Fruit fly (Drosophila melanogaster) whole organism, prepupa: ENCODE results near the gene Argl.

Source experiments
- Blimp-1 ChIP-seq: fragments of 200-800 bp; sonication (Bioruptor generic); optimal IDR thresholded peaks from 3 replicates; lab custom pipeline; 2017; ENCODE audit warnings: missing biosample characterization, missing genetic modification characterization, mild to moderate bottlenecking, moderate library complexity, missing genetic modification reagents
- CG10631 ChIP-seq: fragments of 200-800 bp; sonication (Bioruptor generic); optimal IDR thresholded peaks from 2 replicates; lab custom pipeline; 2016; ENCODE audit warnings: missing biosample characterization, missing genetic modification characterization
- CG11294 ChIP-seq: fragments of 200-800 bp; sonication (Bioruptor generic); IDR thresholded peaks from 2 replicates; pipeline ENCODE4 v1.3.6; 2022; ENCODE audit warnings: missing biosample characterization, missing genetic modification characterization
- CG11762 ChIP-seq: fragments of 200-800 bp; sonication (Bioruptor generic); optimal IDR thresholded peaks from 3 replicates; lab custom pipeline; 2016; ENCODE audit warnings: missing biosample characterization, missing genetic modification characterization; ENCODE audit not compliant: insufficient read depth
- CG11902 ChIP-seq: fragments of 200-800 bp; sonication (Bioruptor generic); optimal IDR thresholded peaks from 3 replicates; lab custom pipeline; 2016; ENCODE audit warnings: missing biosample characterization, missing genetic modification characterization
- CG15336 ChIP-seq: fragments of 200-800 bp; sonication (Bioruptor generic); IDR thresholded peaks from 2 replicates; pipeline ENCODE4 v1.3.6; 2022; ENCODE audit warnings: missing biosample characterization, missing genetic modification characterization
- CG16779 ChIP-seq: fragments of 200-800 bp; sonication (Bioruptor generic); optimal IDR thresholded peaks from 3 replicates; lab custom pipeline; 2017; ENCODE audit warnings: missing biosample characterization, mild to moderate bottlenecking, missing genetic modification characterization
- CG32006 ChIP-seq: fragments of 200-800 bp; sonication (Bioruptor generic); optimal IDR thresholded peaks from 3 replicates; lab custom pipeline; 2017; ENCODE audit warnings: missing biosample characterization, mild to moderate bottlenecking, missing genetic modification characterization
- CG34406 ChIP-seq: fragments of 200-800 bp; sonication (Bioruptor generic); optimal IDR thresholded peaks from 3 replicates; lab custom pipeline; 2016; ENCODE audit warnings: missing biosample characterization, missing genetic modification characterization
- CG3919 ChIP-seq: fragments of 200-800 bp; sonication (Bioruptor generic); optimal IDR thresholded peaks from 3 replicates; lab custom pipeline; 2016; ENCODE audit warnings: missing biosample characterization, missing genetic modification characterization
- CG4318 ChIP-seq: fragments of 200-800 bp; sonication (Bioruptor generic); optimal IDR thresholded peaks from 3 replicates; lab custom pipeline; 2017; ENCODE audit warnings: missing biosample characterization, mild to moderate bottlenecking, missing genetic modification characterization
- CG6163 ChIP-seq: fragments of 200-800 bp; sonication (Bioruptor generic); IDR thresholded peaks from 3 replicates; pipeline ENCODE4 v1.3.6; 2022; ENCODE audit warnings: missing biosample characterization, missing genetic modification characterization
- CG6276 ChIP-seq: fragments of 200-800 bp; sonication (Bioruptor generic); optimal IDR thresholded peaks from 2 replicates; lab custom pipeline; 2017; ENCODE audit warnings: missing biosample characterization, mild to moderate bottlenecking, missing genetic modification characterization
- CG6792 ChIP-seq: fragments of 200-800 bp; sonication (Bioruptor generic); optimal IDR thresholded peaks from 3 replicates; lab custom pipeline; 2016; ENCODE audit warnings: missing biosample characterization, missing genetic modification characterization
- CG6854 ChIP-seq: fragments of 200-800 bp; sonication (Bioruptor generic); optimal IDR thresholded peaks from 2 replicates; lab custom pipeline; 2017; ENCODE audit warnings: missing biosample characterization, mild to moderate bottlenecking, missing genetic modification characterization
- CG7368 ChIP-seq: fragments of 200-800 bp; sonication (Bioruptor generic); optimal IDR thresholded peaks from 3 replicates; lab custom pipeline; 2016; ENCODE audit warnings: missing biosample characterization, missing genetic modification characterization
- CG8119 ChIP-seq: fragments of 200-800 bp; sonication (Bioruptor generic); IDR thresholded peaks from 3 replicates; pipeline ENCODE4 v1.3.6; 2022; ENCODE audit warnings: missing biosample characterization, missing genetic modification characterization
- CG8319 ChIP-seq: fragments of 200-800 bp; sonication (Bioruptor generic); optimal IDR thresholded peaks from 3 replicates; lab custom pipeline; 2016; ENCODE audit warnings: missing biosample characterization, missing genetic modification characterization
- CG9139 ChIP-seq: fragments of 200-800 bp; sonication (Bioruptor generic); optimal IDR thresholded peaks from 3 replicates; lab custom pipeline; 2017; ENCODE audit warnings: missing biosample characterization, mild to moderate bottlenecking, missing genetic modification characterization
- Eip78C ChIP-seq: fragments of 200-800 bp; sonication (Bioruptor generic); peaks from one replicate; lab custom pipeline; 2016; ENCODE audit warnings: missing biosample characterization, missing genetic modification characterization
- Ets21C ChIP-seq: fragments of 200-800 bp; sonication (Bioruptor generic); optimal IDR thresholded peaks from 3 replicates; lab custom pipeline; 2016; ENCODE audit warnings: missing biosample characterization, missing genetic modification characterization
- Ets96B ChIP-seq: fragments of 200-800 bp; optimal IDR thresholded peaks from 2 replicates; lab custom pipeline; 2019; ENCODE audit warnings: missing biosample characterization, mild to moderate bottlenecking, missing genetic modification characterization, moderate library complexity
- Hr39 ChIP-seq: fragments of 200-800 bp; sonication (Bioruptor generic); optimal IDR thresholded peaks from 2 replicates; lab custom pipeline; 2016; ENCODE audit warnings: missing biosample characterization, missing genetic modification characterization
- Hr4 ChIP-seq: fragments of 200-800 bp; sonication (Bioruptor generic); optimal IDR thresholded peaks from 3 replicates; lab custom pipeline; 2016; ENCODE audit warnings: missing biosample characterization, missing genetic modification characterization
- Met ChIP-seq: fragments of 200-800 bp; sonication (Bioruptor generic); optimal IDR thresholded peaks from 3 replicates; lab custom pipeline; 2016; ENCODE audit warnings: missing biosample characterization, missing genetic modification characterization
- OdsH ChIP-seq: fragments of 200-800 bp; sonication (Bioruptor generic); optimal IDR thresholded peaks from 3 replicates; lab custom pipeline; 2016; ENCODE audit warnings: missing biosample characterization, missing genetic modification characterization
- Smox ChIP-seq: fragments of 200-800 bp; sonication (Bioruptor generic); optimal IDR thresholded peaks from 3 replicates; lab custom pipeline; 2016; ENCODE audit warnings: missing biosample characterization, missing genetic modification characterization
- Sox14 ChIP-seq: fragments of 200-800 bp; sonication (Bioruptor generic); optimal IDR thresholded peaks from 3 replicates; lab custom pipeline; 2016; ENCODE audit warnings: missing biosample characterization, missing genetic modification characterization
- Sox15 ChIP-seq: fragments of 200-800 bp; sonication (Bioruptor generic); optimal IDR thresholded peaks from 3 replicates; lab custom pipeline; 2016; ENCODE audit warnings: missing biosample characterization, missing genetic modification characterization
- achi ChIP-seq: fragments of 200-800 bp; sonication (Bioruptor generic); optimal IDR thresholded peaks from 3 replicates; lab custom pipeline; 2016; ENCODE audit warnings: missing biosample characterization, missing genetic modification characterization
- acj6 ChIP-seq: fragments of 200-800 bp; sonication (Bioruptor generic); optimal IDR thresholded peaks from 3 replicates; lab custom pipeline; 2016; ENCODE audit warnings: missing biosample characterization, missing genetic modification characterization
- cyc ChIP-seq: fragments of 200-800 bp; sonication (Bioruptor generic); optimal IDR thresholded peaks from 3 replicates; lab custom pipeline; 2016; ENCODE audit warnings: missing biosample characterization, missing genetic modification characterization
- dac ChIP-seq: fragments of 200-800 bp; sonication (Bioruptor generic); optimal IDR thresholded peaks from 2 replicates; lab custom pipeline; 2017; ENCODE audit warnings: missing biosample characterization, mild to moderate bottlenecking, missing genetic modification characterization
- eg ChIP-seq: fragments of 200-800 bp; sonication (Bioruptor generic); IDR thresholded peaks from 3 replicates; pipeline ENCODE4 v1.3.6; 2022; ENCODE audit warnings: missing biosample characterization, missing genetic modification characterization
- esn ChIP-seq: fragments of 200-800 bp; sonication (Bioruptor generic); optimal IDR thresholded peaks from 2 replicates; lab custom pipeline; 2016; ENCODE audit warnings: missing biosample characterization, mild to moderate bottlenecking, missing genetic modification characterization, moderate library complexity
- fd59A ChIP-seq: fragments of 200-800 bp; sonication (Bioruptor generic); optimal IDR thresholded peaks from 2 replicates; lab custom pipeline; 2017; ENCODE audit warnings: missing biosample characterization, mild to moderate bottlenecking, missing genetic modification characterization, missing genetic modification reagents
- fd85E ChIP-seq: fragments of 200-800 bp; sonication (Bioruptor generic); optimal IDR thresholded peaks from 3 replicates; lab custom pipeline; 2016; ENCODE audit warnings: missing biosample characterization, missing genetic modification characterization
- fkh ChIP-seq: fragments of 200-800 bp; sonication (Bioruptor generic); optimal IDR thresholded peaks from 3 replicates; lab custom pipeline; 2017; ENCODE audit warnings: missing biosample characterization, mild to moderate bottlenecking, missing genetic modification characterization, moderate library complexity
- net ChIP-seq: fragments of 200-800 bp; sonication (Bioruptor generic); optimal IDR thresholded peaks from 3 replicates; lab custom pipeline; 2016; ENCODE audit warnings: missing biosample characterization, missing genetic modification characterization
- pdm3 ChIP-seq: fragments of 200-800 bp; sonication (Bioruptor generic); optimal IDR thresholded peaks from 3 replicates; lab custom pipeline; 2016; ENCODE audit warnings: missing biosample characterization, missing genetic modification characterization
- salr ChIP-seq, 2 experiments: fragments of 200-800 bp; sonication (Bioruptor generic); optimal IDR thresholded peaks; 3 replicates each; lab custom pipeline; 2016 to 2018; ENCODE audit warnings: missing biosample characterization in 2 of 2, missing genetic modification characterization in 2 of 2, mild to moderate bottlenecking in 1 of 2
- spab ChIP-seq: fragments of 200-800 bp; sonication (Bioruptor generic); optimal IDR thresholded peaks from 2 replicates; lab custom pipeline; 2017; ENCODE audit warnings: missing biosample characterization, mild to moderate bottlenecking, missing genetic modification characterization, missing genetic modification reagents
- svp ChIP-seq: fragments of 200-800 bp; sonication (Bioruptor generic); peaks from one replicate; lab custom pipeline; 2016; ENCODE audit warnings: missing biosample characterization, missing genetic modification characterization
- topi ChIP-seq: fragments of 200-800 bp; sonication (Bioruptor generic); optimal IDR thresholded peaks from 3 replicates; lab custom pipeline; 2016; ENCODE audit warnings: missing biosample characterization, missing genetic modification characterization
- vri ChIP-seq: fragments of 200-800 bp; sonication (Bioruptor generic); optimal IDR thresholded peaks from 3 replicates; lab custom pipeline; 2016; ENCODE audit warnings: missing biosample characterization, mild to moderate bottlenecking, missing genetic modification characterization

Argl gene

dm6 chr2L:8923405-8923804 lies 18.5 kb downstream of the Argl start (continued):
- peak; percentile 3 for TF ChIP-seq CG10631 (GFP tag; lab: Kevin White, UChicago)
- peak; percentile 37; the same call in 1 of the 3 replicates for TF ChIP-seq CG6163 (GFP tag; lab: Robert Waterston, UW)
- peak; percentile 9 for TF ChIP-seq topi (GFP tag; lab: Kevin White, UChicago)
- TF ChIP-seq Eip78C, result no peak
- peak; percentile 33 for TF ChIP-seq pdm3 (GFP tag; lab: Kevin White, UChicago)
- no peak for TF ChIP-seq CG16779 (tag; lab: Kevin White, UChicago)
- no peak for TF ChIP-seq CG9139 (GFP tag; lab: Kevin White, UChicago)

DNA sequence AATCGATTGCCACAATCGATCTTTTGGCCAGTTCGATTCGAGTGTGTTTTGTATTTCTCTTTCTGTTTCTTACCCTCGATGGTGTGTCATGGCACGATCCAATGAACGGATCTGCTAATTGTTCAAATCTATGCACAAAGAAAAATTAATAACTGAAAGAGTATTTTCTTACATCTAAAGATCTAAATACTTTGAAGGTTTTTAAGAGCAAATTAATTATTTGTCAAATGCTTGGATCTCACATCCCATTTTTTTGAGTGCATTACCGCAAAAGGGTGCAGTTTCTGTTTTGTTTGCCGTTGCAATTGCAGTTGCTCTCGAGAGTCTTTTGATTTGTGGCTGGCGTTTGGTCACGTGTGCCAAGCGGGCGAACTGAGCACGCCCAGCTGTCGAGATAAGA lies 20.0 kb downstream of the Argl start:
- TF ChIP-seq CG3919 (GFP tag; lab: Kevin White, UChicago) (peak; percentile 9), Eip78C (peak; percentile 74), CG4318 (GFP tag; lab: Kevin White, UChicago) (no peak), achi (GFP tag; lab: Kevin White, UChicago) (peak; percentile 3), Smox (GFP tag; lab: Kevin White, UChicago) (no peak), eg (peak; percentile 58; the same call in 2 of the 3 replicates), CG8119 (GFP tag; lab: Robert Waterston, UW) (0 out of 3 replicates have a peak, but pooled peaks have one; percentile 26), CG6163 (GFP tag; lab: Robert Waterston, UW) (0 out of 3 replicates have a peak, but pooled peaks have one; percentile 48), pdm3 (GFP tag; lab: Kevin White, UChicago) (peak; percentile 9), Hr4 (peak; percentile 32), CG32006 (GFP tag; lab: Kevin White, UChicago) (peak; percentile 25), salr (GFP tag; optimal IDR thresholded peaks at IDR 0.05; lab: Kevin White, UChicago) (no peak), Sox15 (no peak), CG34406 (GFP tag; lab: Kevin White, UChicago) (no peak), svp (peak; percentile 53), CG15336 (GFP tag; lab: Robert Waterston, UW) (peak; percentile 46)
- TF ChIP-seq, all 60 proteins: peak for 11

dm6 chr2L:8920294-8920693 lies 21.6 kb downstream of the Argl start:
- TF ChIP-seq Ets96B, result peak; percentile 84
- peak; percentile 75 for TF ChIP-seq CG32006 (GFP tag; lab: Kevin White, UChicago)
- TF ChIP-seq Met (GFP tag; lab: Kevin White, UChicago), result peak; percentile 63
- peak; percentile 64 for TF ChIP-seq CG7368 (GFP tag; lab: Kevin White, UChicago)
- TF ChIP-seq fd85E (GFP tag; lab: Kevin White, UChicago), result no peak
- peak; percentile 59 for TF ChIP-seq spab (GFP tag; lab: Kevin White, UChicago)
- peak; percentile 91 for TF ChIP-seq svp
- peak; percentile 60 for TF ChIP-seq CG6276 (GFP tag; lab: Kevin White, UChicago)
- peak; percentile 96 for TF ChIP-seq Eip78C
- no peak for TF ChIP-seq fkh (GFP tag; lab: Kevin White, UChicago)
- TF ChIP-seq acj6 (GFP tag; lab: Kevin White, UChicago), result peak; percentile 78
- TF ChIP-seq dac, result peak; percentile 32
- TF ChIP-seq OdsH (GFP tag; lab: Kevin White, UChicago), result peak; percentile 82
- TF ChIP-seq salr (GFP tag; optimal IDR thresholded peaks at IDR 0.05; lab: Kevin White, UChicago), result peak; percentile 36 to 55
- peak; percentile 57 for TF ChIP-seq CG4318 (GFP tag; lab: Kevin White, UChicago)
- peak; percentile 64 for TF ChIP-seq Sox14 (GFP tag; lab: Kevin White, UChicago)
- TF ChIP-seq CG11762 (GFP tag; lab: Kevin White, UChicago), result peak; percentile 72
- TF ChIP-seq CG6792 (GFP tag; lab: Kevin White, UChicago), result peak; percentile 84
- TF ChIP-seq cyc (GFP tag; lab: Kevin White, UChicago), result peak; percentile 68
- TF ChIP-seq CG10631 (GFP tag; lab: Kevin White, UChicago), result peak; percentile 78
- TF ChIP-seq esn (GFP tag; lab: Kevin White, UChicago), result peak; percentile 87
- peak; percentile 46 for TF ChIP-seq CG9139 (GFP tag; lab: Kevin White, UChicago)
- TF ChIP-seq CG3919 (GFP tag; lab: Kevin White, UChicago), result peak; percentile 85
- peak; percentile 51 for TF ChIP-seq CG16779 (tag; lab: Kevin White, UChicago)
- peak; percentile 77 for TF ChIP-seq CG8319 (GFP tag; lab: Kevin White, UChicago)
- TF ChIP-seq achi (GFP tag; lab: Kevin White, UChicago), result peak; percentile 83
- peak; percentile 49 for TF ChIP-seq fd59A
- TF ChIP-seq Hr4, result peak; percentile 76
- peak; percentile 76 for TF ChIP-seq vri
- TF ChIP-seq CG11294 (GFP tag; lab: Robert Waterston, UW), result peak; percentile 41; the same call in 1 of the 2 replicates
- TF ChIP-seq Blimp-1 (GFP tag; lab: Kevin White, UChicago), result peak; percentile 24
- peak; percentile 55 for TF ChIP-seq Hr39 (GFP tag; lab: Kevin White, UChicago)
- peak; percentile 58 for TF ChIP-seq CG11902
- peak; percentile 80 for TF ChIP-seq CG8119 (GFP tag; lab: Robert Waterston, UW)
- TF ChIP-seq Ets21C (GFP tag; lab: Kevin White, UChicago), result peak; percentile 39
- peak; percentile 78 for TF ChIP-seq net
- peak; percentile 82 for TF ChIP-seq topi (GFP tag; lab: Kevin White, UChicago)
- TF ChIP-seq eg, result peak; percentile 72
- peak; percentile 9 for TF ChIP-seq CG6854
- peak; percentile 86 for TF ChIP-seq CG6163 (GFP tag; lab: Robert Waterston, UW)
